Fruit fly (Drosophila melanogaster) whole organism: ENCODE data around the gene noc.

ENCODE experiments used
- CG8478 ChIP-seq: fragments of >200 bp; optimal IDR thresholded peaks from 2 replicates; lab custom pipeline; 2018; ENCODE audit warnings: inconsistent platforms
- Dll ChIP-seq: fragments of >200 bp; optimal IDR thresholded peaks from 2 replicates; lab custom pipeline; 2017
- EcR ChIP-seq, 2 experiments: fragments of >200 bp; optimal IDR thresholded peaks; 2 replicates each; lab custom pipeline; 2017; ENCODE audit warnings: missing biosample characterization in 2 of 2, missing genetic modification characterization in 2 of 2, missing genetic modification reagents in 2 of 2
- pan ChIP-seq: fragments of >200 bp; optimal IDR thresholded peaks from 2 replicates; lab custom pipeline; 2017
- psq ChIP-seq: fragments of >200 bp; optimal IDR thresholded peaks from 2 replicates; lab custom pipeline; 2017
- usp ChIP-seq: fragments of >200 bp; optimal IDR thresholded peaks from 2 replicates; lab custom pipeline; 2017; ENCODE audit warnings: missing biosample characterization, missing genetic modification characterization, mixed read lengths

Gene noc

dm6 chr2L:14510504-14510903 lies 19.8 kb downstream of the noc start:
- TF ChIP-seq Dll (lab: Kevin White, UChicago) (no peak), EcR (GFP tag; optimal IDR thresholded peaks at IDR 0.05; lab: Kevin White, UChicago) (no peak), usp (GFP tag; lab: Kevin White, UChicago) (no peak), CG8478 (no peak), psq (lab: Kevin White, UChicago) (no peak), pan (lab: Kevin White, UChicago) (no peak)

DNA sequence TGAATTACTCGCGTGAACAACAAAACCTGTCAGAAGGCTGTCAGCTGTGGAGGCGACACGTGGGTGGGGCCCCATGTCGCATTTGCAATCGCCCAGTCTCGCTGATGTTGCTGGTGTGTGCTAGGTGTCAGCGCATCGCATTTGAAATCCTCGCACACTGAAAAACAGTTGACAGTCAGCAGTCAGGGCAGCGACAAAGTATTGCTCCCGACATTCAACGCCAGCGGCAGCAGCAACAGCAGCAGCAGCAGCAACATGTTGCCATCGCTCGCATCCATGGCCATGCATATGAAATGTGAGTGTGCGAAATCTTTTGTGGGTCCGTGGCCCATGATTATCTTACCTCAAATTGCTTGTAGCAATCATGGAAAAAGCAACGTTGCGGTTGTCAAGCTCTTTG lies 20.6 kb downstream of the noc start:
- TF ChIP-seq Dll (lab: Kevin White, UChicago) (no peak), CG8478 (no peak), usp (GFP tag; lab: Kevin White, UChicago) (no peak), EcR (GFP tag; optimal IDR thresholded peaks at IDR 0.05; lab: Kevin White, UChicago) (no peak), pan (lab: Kevin White, UChicago) (no peak), psq (lab: Kevin White, UChicago) (no peak)

DNA sequence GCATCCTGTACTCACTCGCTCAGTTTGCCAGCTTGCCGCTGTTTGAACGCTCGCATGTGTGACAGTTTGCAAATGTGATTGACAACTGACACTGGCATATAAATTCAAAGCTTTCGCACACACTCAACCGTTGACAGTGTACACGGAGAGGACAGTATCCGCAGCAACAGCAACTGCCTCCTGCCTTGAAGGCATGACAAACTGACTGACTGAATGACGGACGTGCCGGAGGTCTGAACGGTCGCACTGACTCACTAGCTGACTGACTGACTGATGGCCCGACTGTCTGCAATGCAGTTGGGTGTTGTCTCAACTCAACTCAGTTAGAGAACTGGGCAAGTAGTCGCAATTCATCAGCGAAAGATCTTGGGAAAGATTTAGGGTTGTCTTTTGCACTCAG lies 21.2 kb downstream of the noc start:
- no peak for TF ChIP-seq Dll (lab: Kevin White, UChicago)
- TF ChIP-seq pan (lab: Kevin White, UChicago): no peak
- no peak for TF ChIP-seq EcR (GFP tag; optimal IDR thresholded peaks at IDR 0.05; lab: Kevin White, UChicago)
- no peak for TF ChIP-seq psq (lab: Kevin White, UChicago)
- no peak for TF ChIP-seq CG8478
- TF ChIP-seq usp (GFP tag; lab: Kevin White, UChicago): no peak

dm6 chr2L:14512811-14513389 lies 22.2 kb downstream of the noc start:
- TF ChIP-seq pan (lab: Kevin White, UChicago): no peak
- no peak for TF ChIP-seq psq (lab: Kevin White, UChicago)
- no peak for TF ChIP-seq usp (GFP tag; lab: Kevin White, UChicago)
- TF ChIP-seq Dll (lab: Kevin White, UChicago): no peak
- no peak for TF ChIP-seq EcR (GFP tag; optimal IDR thresholded peaks at IDR 0.05; lab: Kevin White, UChicago)
- TF ChIP-seq CG8478: no peak

DNA sequence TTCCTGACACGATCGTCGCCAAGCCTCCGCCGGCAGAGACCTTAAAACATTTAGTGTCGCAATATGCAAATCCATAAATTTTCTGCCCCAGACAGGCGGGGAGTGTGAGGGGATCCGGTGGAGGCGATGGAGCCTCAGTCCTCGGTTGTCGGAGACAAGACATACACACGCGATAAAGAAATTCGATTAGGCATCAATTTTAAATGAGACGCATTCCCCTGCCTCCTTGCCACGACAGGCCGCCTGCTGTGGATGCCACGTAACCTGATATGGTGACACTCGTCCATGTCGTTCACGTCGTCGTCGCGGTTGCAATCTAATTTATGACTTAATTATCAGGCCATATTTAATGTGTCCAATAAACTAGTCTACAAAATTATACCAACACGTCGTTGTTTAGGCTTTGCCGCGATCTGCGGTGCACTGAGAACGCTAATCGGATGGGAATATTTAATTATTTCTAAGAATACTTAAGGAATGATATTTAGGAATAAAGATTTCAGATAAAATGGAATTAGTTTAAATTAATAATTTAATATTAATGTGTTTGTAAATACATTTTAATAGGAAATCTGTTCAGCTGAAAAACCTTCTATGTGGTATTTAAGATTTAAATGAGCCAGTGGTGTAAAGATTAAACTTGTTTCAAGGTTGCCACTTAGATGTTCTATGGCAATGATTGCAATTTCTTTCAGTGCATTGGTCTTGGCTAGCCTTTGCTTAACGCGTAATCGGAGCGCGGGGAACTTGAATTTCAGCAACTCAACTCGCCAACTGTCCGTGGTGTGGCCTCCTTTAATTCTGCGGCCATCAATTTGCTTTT lies 24.8 kb downstream of the noc start:
- TF ChIP-seq usp (GFP tag; lab: Kevin White, UChicago) (no peak), psq (lab: Kevin White, UChicago) (no peak), Dll (lab: Kevin White, UChicago) (no peak), EcR (GFP tag; optimal IDR thresholded peaks at IDR 0.05; lab: Kevin White, UChicago) (no peak), CG8478 (no peak), pan (lab: Kevin White, UChicago) (no peak)

- TF ChIP-seq psq (lab: Kevin White, UChicago) (no peak), Dll (lab: Kevin White, UChicago) (no peak), usp (GFP tag; lab: Kevin White, UChicago) (no peak), pan (lab: Kevin White, UChicago) (no peak), EcR (GFP tag; optimal IDR thresholded peaks at IDR 0.05; lab: Kevin White, UChicago) (no peak), CG8478 (no peak)
These were observed 25.7 kb downstream of the noc start for dm6 chr2L:14516360-14516759.

DNA sequence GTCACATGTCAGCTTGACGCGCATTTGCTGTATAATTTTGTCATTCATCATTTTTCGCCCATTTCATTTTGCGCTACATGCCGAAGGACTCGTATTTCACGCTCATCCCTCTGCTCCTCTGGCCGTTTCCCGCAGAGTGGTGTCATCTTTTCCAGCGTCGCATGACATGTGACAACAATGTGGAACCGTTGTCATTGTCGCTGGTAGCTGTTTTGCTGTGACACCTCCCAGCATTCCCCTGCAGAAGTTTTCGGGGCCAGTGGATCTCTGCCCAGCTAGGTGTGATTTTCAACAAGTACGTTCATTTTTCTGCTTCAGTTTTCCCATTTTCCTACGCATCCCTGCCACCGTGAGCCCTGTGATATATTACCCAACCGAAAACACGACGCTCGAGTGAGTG lies 26.7 kb downstream of the noc start:
- TF ChIP-seq usp (GFP tag; lab: Kevin White, UChicago) (no peak), CG8478 (no peak), EcR (GFP tag; optimal IDR thresholded peaks at IDR 0.05; lab: Kevin White, UChicago) (no peak), psq (lab: Kevin White, UChicago) (no peak), pan (lab: Kevin White, UChicago) (no peak), Dll (lab: Kevin White, UChicago) (no peak)

- no peak for TF ChIP-seq CG8478
- TF ChIP-seq psq (lab: Kevin White, UChicago): no peak
- TF ChIP-seq pan (lab: Kevin White, UChicago): no peak
- TF ChIP-seq EcR (GFP tag; optimal IDR thresholded peaks at IDR 0.05; lab: Kevin White, UChicago): no peak
- TF ChIP-seq usp (GFP tag; lab: Kevin White, UChicago): no peak
- no peak for TF ChIP-seq Dll (lab: Kevin White, UChicago)
These were observed 27.4 kb downstream of the noc start for dm6 chr2L:14517997-14518559.

DNA sequence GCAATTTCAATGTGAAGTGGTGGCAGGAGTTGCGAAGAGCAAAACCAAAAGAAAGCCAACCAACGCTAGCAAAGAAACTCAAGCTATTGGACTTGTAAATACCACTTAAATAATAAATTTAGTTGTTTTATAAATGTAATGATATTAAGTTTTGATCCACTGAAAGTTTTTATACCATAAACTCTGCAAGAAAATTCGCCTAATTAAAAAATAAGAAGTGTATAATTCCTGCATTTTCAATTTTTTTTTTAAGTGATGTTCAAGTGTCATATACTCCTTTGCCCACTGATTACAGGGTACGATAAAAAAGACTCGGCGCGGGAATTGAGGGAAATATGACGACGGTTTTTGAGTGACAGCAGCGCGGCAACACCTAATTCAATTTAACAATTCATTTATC lies 28.6 kb downstream of the noc start:
- no peak for TF ChIP-seq usp (GFP tag; lab: Kevin White, UChicago)
- no peak for TF ChIP-seq CG8478
- no peak for TF ChIP-seq pan (lab: Kevin White, UChicago)
- no peak for TF ChIP-seq Dll (lab: Kevin White, UChicago)
- no peak for TF ChIP-seq psq (lab: Kevin White, UChicago)
- TF ChIP-seq EcR (GFP tag; optimal IDR thresholded peaks at IDR 0.05; lab: Kevin White, UChicago): no peak

dm6 chr2L:14520504-14520903 lies 29.8 kb downstream of the noc start:
- TF ChIP-seq EcR (GFP tag; optimal IDR thresholded peaks at IDR 0.05; lab: Kevin White, UChicago) (no peak), pan (lab: Kevin White, UChicago) (no peak), psq (lab: Kevin White, UChicago) (no peak), usp (GFP tag; lab: Kevin White, UChicago) (no peak), CG8478 (no peak), Dll (lab: Kevin White, UChicago) (no peak)

dm6 chr2L:14521472-14521871 lies 30.8 kb downstream of the noc start:
- TF ChIP-seq psq (lab: Kevin White, UChicago): no peak
- TF ChIP-seq CG8478: no peak
- no peak for TF ChIP-seq pan (lab: Kevin White, UChicago)
- TF ChIP-seq usp (GFP tag; lab: Kevin White, UChicago): no peak
- TF ChIP-seq EcR (GFP tag; optimal IDR thresholded peaks at IDR 0.05; lab: Kevin White, UChicago): no peak
- no peak for TF ChIP-seq Dll (lab: Kevin White, UChicago)
